Worm (Caenorhabditis elegans): ENCODE data around the gene F12A10.9.
A peak's percentile ranks its signal among the peaks of the same experiment; 100 is the strongest.

Gene F12A10.9

ce11 chrII:5465729-5466408 is 32.6 kb upstream of the F12A10.9 start, which contains the start of gene clr-1:
Gene clr-1 (plus strand): TSS chrII:5466358.
- TF ChIP-seq mls-2 (tag; optimal IDR thresholded peaks at IDR 0.05) (no peak), unc-120 (tag; optimal IDR thresholded peaks at IDR 0.05; ENCODE audit: poor library complexity, severe bottlenecking) (peak; percentile 27), zip-8 (tag; optimal IDR thresholded peaks at IDR 0.05) (no peak), hlh-1 (tag; optimal IDR thresholded peaks at IDR 0.05) (peak; percentile 74)

DNA sequence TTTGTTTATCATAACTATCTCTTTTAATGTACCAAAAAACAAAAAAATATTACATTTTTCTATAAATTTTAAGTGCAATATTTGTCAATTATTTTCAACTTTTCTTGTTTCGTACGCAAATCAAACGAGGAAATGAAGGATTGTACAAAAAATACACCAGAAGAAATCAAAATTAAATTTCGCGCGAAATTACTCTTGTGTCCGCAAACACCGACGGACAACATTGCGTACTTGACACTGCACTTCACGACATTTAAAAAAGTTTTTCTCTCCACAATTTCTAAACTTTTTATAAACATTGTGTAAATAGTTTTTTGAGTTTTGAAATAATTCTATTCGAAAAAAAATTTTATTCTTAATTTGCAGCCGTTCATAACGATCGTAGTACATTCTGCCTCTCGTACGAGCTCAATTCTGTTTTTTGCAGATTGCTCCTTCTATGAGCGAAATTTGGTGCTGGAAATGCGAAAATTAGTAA is 24.5 kb upstream of the F12A10.9 start, which contains the start of gene mrps-16:
TSS of gene mrps-16 (plus strand) at position 428 of the 478 bp plus-strand sequence.
- TF ChIP-seq flh-1 (GFP tag; optimal IDR thresholded peaks at IDR 0.05) (no peak), ces-1 (GFP tag; optimal IDR thresholded peaks at IDR 0.05) (peak; percentile 84), mep-1 (tag; optimal IDR thresholded peaks at IDR 0.05) (peak; percentile 11), lsy-2 (tag; optimal IDR thresholded peaks at IDR 0.05) (peak; percentile 73), unc-120 (tag; optimal IDR thresholded peaks at IDR 0.05; ENCODE audit: poor library complexity, severe bottlenecking) (no peak), ceh-39 (tag; optimal IDR thresholded peaks at IDR 0.05) (no peak), lin-13 (tag; optimal IDR thresholded peaks at IDR 0.05) (peak; percentile 42), ham-2 (GFP tag; optimal IDR thresholded peaks at IDR 0.05) (no peak), nhr-237 (tag; optimal IDR thresholded peaks at IDR 0.05) (peak; percentile 34)

ce11 chrII:5474946-5475345 is 23.5 kb upstream of the F12A10.9 start, which contains the start of gene ilcr-2:
Gene ilcr-2 (plus strand): TSS chrII:5475246.
- TF ChIP-seq elt-3 (tag; optimal IDR thresholded peaks at IDR 0.05), result no peak
- TF ChIP-seq hlh-1 (tag; optimal IDR thresholded peaks at IDR 0.05), result no peak
- no peak for TF ChIP-seq mls-2 (tag; optimal IDR thresholded peaks at IDR 0.05)
- TF ChIP-seq drap-1 (GFP tag; optimal IDR thresholded peaks at IDR 0.05), result no peak
- TF ChIP-seq blmp-1 (tag; optimal IDR thresholded peaks at IDR 0.05), result no peak
- TF ChIP-seq zip-8 (tag; optimal IDR thresholded peaks at IDR 0.05), result no peak
- TF ChIP-seq nhr-12 (tag; optimal IDR thresholded peaks at IDR 0.05), result no peak
- no peak for TF ChIP-seq ceh-43 (GFP tag; optimal IDR thresholded peaks at IDR 0.05)
- TF ChIP-seq nhr-2 (tag; optimal IDR thresholded peaks at IDR 0.05), result no peak

- TF ChIP-seq sem-2 (GFP tag; optimal IDR thresholded peaks at IDR 0.05) (no peak), unc-39 (tag; optimal IDR thresholded peaks at IDR 0.05) (no peak), mab-5 (tag; optimal IDR thresholded peaks at IDR 0.05) (no peak), M03D4.4 (tag; optimal IDR thresholded peaks at IDR 0.05) (no peak), unc-120 (tag; optimal IDR thresholded peaks at IDR 0.05; ENCODE audit: poor library complexity, severe bottlenecking) (no peak), ces-1 (GFP tag; optimal IDR thresholded peaks at IDR 0.05) (no peak), nhr-28 (tag; optimal IDR thresholded peaks at IDR 0.05) (no peak), flh-1 (GFP tag; optimal IDR thresholded peaks at IDR 0.05) (no peak), pha-4 (tag; optimal IDR thresholded peaks at IDR 0.05) (no peak), zip-8 (tag; optimal IDR thresholded peaks at IDR 0.05) (no peak), tbx-8 (GFP tag; optimal IDR thresholded peaks at IDR 0.05) (no peak)
These were observed 20.2 kb upstream of the F12A10.9 start, which contains the start of gene F56D1.1 for ce11 chrII:5478318-5478717. Gene F56D1.1 (plus strand): TSS chrII:5478618.

DNA sequence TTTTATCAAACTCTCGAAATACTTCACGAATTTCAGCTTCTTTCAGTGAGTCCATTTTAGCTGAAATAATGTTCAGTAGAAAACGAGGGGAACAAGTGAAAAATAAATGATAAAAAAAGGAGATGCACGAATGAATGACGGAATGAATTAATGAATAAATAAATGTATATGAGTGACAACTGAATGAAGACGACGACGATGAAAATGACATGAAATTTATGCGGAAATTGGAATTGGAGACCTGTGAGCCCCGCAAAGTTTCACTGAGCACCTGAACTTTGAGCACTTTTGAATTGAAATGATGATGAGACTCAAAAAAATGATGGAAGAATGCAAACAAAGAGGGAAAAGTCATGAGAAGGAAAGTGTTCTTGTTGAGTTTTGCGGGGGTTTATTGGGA is 16.5 kb upstream of the F12A10.9 start, which contains the start of gene cal-8:
TSS of gene cal-8 (minus strand) at position 60 of the 400 bp plus-strand sequence.
- TF ChIP-seq unc-120 (tag; optimal IDR thresholded peaks at IDR 0.05; ENCODE audit: poor library complexity, severe bottlenecking), result no peak
- no peak for TF ChIP-seq ceh-39 (tag; optimal IDR thresholded peaks at IDR 0.05)
- TF ChIP-seq bed-3 (GFP tag; optimal IDR thresholded peaks at IDR 0.05), result no peak
- TF ChIP-seq nhr-28 (tag; optimal IDR thresholded peaks at IDR 0.05), result no peak
- no peak for TF ChIP-seq zip-8 (tag; optimal IDR thresholded peaks at IDR 0.05)
- TF ChIP-seq snpc-4 (tag; optimal IDR thresholded peaks at IDR 0.05), result no peak
- no peak for TF ChIP-seq lsy-2 (tag; optimal IDR thresholded peaks at IDR 0.05)
- no peak for TF ChIP-seq elt-3 (tag; optimal IDR thresholded peaks at IDR 0.05)
- TF ChIP-seq M03D4.4 (tag; optimal IDR thresholded peaks at IDR 0.05), result no peak
- TF ChIP-seq mep-1 (tag; optimal IDR thresholded peaks at IDR 0.05), result no peak
- no peak for TF ChIP-seq ztf-11 (tag; optimal IDR thresholded peaks at IDR 0.05)
- TF ChIP-seq ham-2 (GFP tag; optimal IDR thresholded peaks at IDR 0.05), result no peak
- no peak for TF ChIP-seq lin-32 (GFP tag; optimal IDR thresholded peaks at IDR 0.05)
- TF ChIP-seq sem-2 (GFP tag; optimal IDR thresholded peaks at IDR 0.05), result no peak
- TF ChIP-seq unc-39 (tag; optimal IDR thresholded peaks at IDR 0.05), result no peak

Data from whole organism, mixed stage, embryonic.